Worm (Caenorhabditis elegans) whole organism, midembryonic: Measurements from ENCODE around the gene let-2.

ENCODE experiments used
- T22C8.4 ChIP-seq: fragments of 200-800 bp; sonication (Bioruptor generic); IDR thresholded peaks from 2 replicates; pipeline ENCODE4 v1.3.6; 2022; ENCODE audit warnings: missing genetic modification characterization, missing compliant biosample characterization
- cog-1 ChIP-seq: sonication (generic microtip); optimal IDR thresholded peaks from 2 replicates; lab custom pipeline; 2016; ENCODE audit warnings: missing genetic modification characterization, missing compliant biosample characterization
- flt-1 ChIP-seq: fragments of 200-800 bp; sonication (Bioruptor generic); IDR thresholded peaks from 2 replicates; pipeline ENCODE4 v1.3.6; 2022; ENCODE audit warnings: missing genetic modification characterization, missing compliant biosample characterization
- klf-2 ChIP-seq: fragments of 200-800 bp; sonication (Bioruptor generic); conservative IDR thresholded peaks from 2 replicates; pipeline ENCODE4 v1.3.6; 2022; ENCODE audit warnings: missing genetic modification reagents, missing genetic modification characterization, missing compliant biosample characterization
- med-1 ChIP-seq: sonication (generic microtip); optimal IDR thresholded peaks from 2 replicates; lab custom pipeline; 2017; ENCODE audit warnings: missing genetic modification characterization, mild to moderate bottlenecking, missing compliant biosample characterization, antibody characterized with exemption, missing genetic modification reagents; ENCODE audit not compliant: insufficient read depth
- ref-1 ChIP-seq: fragments of 200-800 bp; sonication (Bioruptor generic); conservative IDR thresholded peaks from 2 replicates; pipeline ENCODE4 v1.3.6; 2022; ENCODE audit warnings: missing genetic modification reagents, missing genetic modification characterization, missing compliant biosample characterization
- tab-1 ChIP-seq: fragments of 200-800 bp; sonication (Bioruptor generic); IDR thresholded peaks from 2 replicates; pipeline ENCODE4 v1.3.6; 2022; ENCODE audit warnings: missing genetic modification characterization, missing compliant biosample characterization
- ztf-23 ChIP-seq: fragments of 200-800 bp; sonication (Bioruptor generic); IDR thresholded peaks from 2 replicates; pipeline ENCODE4 v1.3.6; 2022; ENCODE audit warnings: missing genetic modification reagents, missing genetic modification characterization, missing compliant biosample characterization
- ztf-29 ChIP-seq: fragments of 200-800 bp; sonication (Bioruptor generic); IDR thresholded peaks from 2 replicates; pipeline ENCODE4 v1.3.6; 2022; ENCODE audit warnings: missing genetic modification reagents, missing genetic modification characterization, missing compliant biosample characterization

Gene let-2

ce11 chrX:16387690-16388361 lies 1.3 kb downstream of the let-2 start:
- 0 out of 2 replicates have a peak, but pooled peaks have one; percentile 55 for TF ChIP-seq flt-1
- no peak for TF ChIP-seq med-1

DNA sequence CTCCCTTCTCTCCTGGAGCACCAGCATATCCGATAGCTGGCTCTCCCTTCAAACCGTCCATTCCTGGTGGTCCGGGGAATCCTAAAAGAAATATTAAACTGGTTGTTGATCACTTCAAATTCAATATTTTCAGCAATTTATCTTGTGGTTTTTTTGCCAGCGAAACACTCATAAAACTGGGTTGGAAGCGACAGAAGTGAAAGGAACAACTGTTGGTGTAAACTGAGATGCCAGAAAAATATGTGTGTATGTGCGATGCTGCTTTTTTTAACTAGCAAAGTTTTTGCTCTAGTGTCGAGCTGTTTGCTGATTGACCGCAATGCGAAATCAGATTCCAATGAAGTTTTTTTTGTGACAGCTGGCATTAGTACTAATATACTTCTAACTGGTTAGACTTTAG lies 1.9 kb downstream of the let-2 start:
- TF ChIP-seq flt-1 = no peak
- TF ChIP-seq ztf-23 = no peak
- no peak for TF ChIP-seq tab-1 (GFP tag; lab: Robert Waterston, UW)

DNA sequence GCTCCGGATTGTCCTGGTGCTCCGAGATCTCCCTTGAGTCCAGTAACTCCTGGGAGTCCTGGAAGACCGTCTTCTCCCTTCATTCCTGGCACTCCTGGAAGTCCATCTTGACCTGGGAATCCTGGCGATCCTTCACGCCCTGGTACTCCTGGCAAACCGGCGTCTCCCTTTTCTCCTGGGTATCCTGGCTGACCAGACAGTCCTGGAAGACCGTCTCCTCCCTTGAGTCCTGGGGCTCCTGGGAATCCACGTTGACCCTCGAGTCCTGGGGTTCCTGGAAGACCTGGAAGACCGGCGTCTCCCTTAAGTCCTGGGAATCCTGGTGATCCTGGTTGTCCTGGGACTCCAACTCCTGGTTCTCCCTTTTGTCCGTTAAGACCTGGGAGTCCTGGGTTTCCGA lies 5.1 kb downstream of the let-2 start:
- TF ChIP-seq flt-1 = no peak
- TF ChIP-seq cog-1 (tag; lab: Kevin White, UChicago) = no peak
- TF ChIP-seq med-1 = no peak
- TF ChIP-seq ztf-29 (GFP tag; lab: Robert Waterston, UW) = no peak
- TF ChIP-seq ref-1 (GFP tag; lab: Robert Waterston, UW) = no peak
- no peak for TF ChIP-seq ztf-23
- TF ChIP-seq T22C8.4 (GFP tag; lab: Robert Waterston, UW) = no peak
- no peak for TF ChIP-seq klf-2 (GFP tag; lab: Robert Waterston, UW)
- TF ChIP-seq tab-1 (GFP tag; lab: Robert Waterston, UW) = no peak

ce11 chrX:16383084-16383483 lies 6.1 kb downstream of the let-2 start:
- no peak for TF ChIP-seq ztf-23
- TF ChIP-seq flt-1 = 0 out of 2 replicates have a peak, but pooled peaks have one; percentile 32
- TF ChIP-seq cog-1 (tag; lab: Kevin White, UChicago) = no peak
- no peak for TF ChIP-seq klf-2 (GFP tag; lab: Robert Waterston, UW)
- no peak for TF ChIP-seq T22C8.4 (GFP tag; lab: Robert Waterston, UW)
- TF ChIP-seq med-1 = no peak

- TF ChIP-seq cog-1 (tag; lab: Kevin White, UChicago) = no peak
- TF ChIP-seq klf-2 (GFP tag; lab: Robert Waterston, UW) = no peak
- TF ChIP-seq ztf-23 = no peak
- TF ChIP-seq med-1 = no peak
- no peak for TF ChIP-seq flt-1
- TF ChIP-seq ref-1 (GFP tag; lab: Robert Waterston, UW) = no peak
- no peak for TF ChIP-seq T22C8.4 (GFP tag; lab: Robert Waterston, UW)
- no peak for TF ChIP-seq tab-1 (GFP tag; lab: Robert Waterston, UW)
- no peak for TF ChIP-seq ztf-29 (GFP tag; lab: Robert Waterston, UW)
Observed at ce11 chrX:16381908-16382307, 7.2 kb downstream of the let-2 start.

- TF ChIP-seq flt-1 = no peak
- no peak for TF ChIP-seq klf-2 (GFP tag; lab: Robert Waterston, UW)
- TF ChIP-seq tab-1 (GFP tag; lab: Robert Waterston, UW) = 0 out of 2 replicates have a peak, but pooled peaks have one; percentile 35
- no peak for TF ChIP-seq cog-1 (tag; lab: Kevin White, UChicago)
- TF ChIP-seq ref-1 (GFP tag; lab: Robert Waterston, UW) = no peak
Observed at ce11 chrX:16381115-16381514, 8.0 kb downstream of the let-2 start.

DNA sequence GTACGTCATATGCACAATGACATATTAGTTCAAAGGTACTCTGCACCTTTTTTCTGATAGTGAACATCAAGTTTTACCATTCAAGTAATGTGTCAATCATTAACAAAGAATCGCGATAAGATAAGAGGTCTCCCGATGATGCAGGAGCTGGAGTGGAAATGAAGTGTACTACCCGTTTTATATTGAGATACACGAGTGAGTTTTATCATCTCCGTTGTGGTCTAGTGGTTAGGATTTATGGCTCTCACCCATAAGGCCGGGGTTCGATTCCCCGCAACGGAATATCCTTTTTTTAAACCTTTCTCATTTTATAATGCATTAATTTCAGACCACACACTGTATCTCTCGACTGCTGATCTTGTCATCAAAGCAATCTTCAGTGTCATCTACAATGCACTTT lies 11.2 kb downstream of the let-2 start:
- TF ChIP-seq klf-2 (GFP tag; lab: Robert Waterston, UW) (no peak), ztf-23 (peak; percentile 61; the same call in 1 of the 2 replicates), cog-1 (tag; lab: Kevin White, UChicago) (peak; percentile 12), med-1 (no peak), flt-1 (peak; percentile 81), ztf-29 (GFP tag; lab: Robert Waterston, UW) (no peak), ref-1 (GFP tag; lab: Robert Waterston, UW) (peak; percentile 8; the same call in 1 of the 2 replicates), T22C8.4 (GFP tag; lab: Robert Waterston, UW) (no peak), tab-1 (GFP tag; lab: Robert Waterston, UW) (peak; percentile 64)

DNA sequence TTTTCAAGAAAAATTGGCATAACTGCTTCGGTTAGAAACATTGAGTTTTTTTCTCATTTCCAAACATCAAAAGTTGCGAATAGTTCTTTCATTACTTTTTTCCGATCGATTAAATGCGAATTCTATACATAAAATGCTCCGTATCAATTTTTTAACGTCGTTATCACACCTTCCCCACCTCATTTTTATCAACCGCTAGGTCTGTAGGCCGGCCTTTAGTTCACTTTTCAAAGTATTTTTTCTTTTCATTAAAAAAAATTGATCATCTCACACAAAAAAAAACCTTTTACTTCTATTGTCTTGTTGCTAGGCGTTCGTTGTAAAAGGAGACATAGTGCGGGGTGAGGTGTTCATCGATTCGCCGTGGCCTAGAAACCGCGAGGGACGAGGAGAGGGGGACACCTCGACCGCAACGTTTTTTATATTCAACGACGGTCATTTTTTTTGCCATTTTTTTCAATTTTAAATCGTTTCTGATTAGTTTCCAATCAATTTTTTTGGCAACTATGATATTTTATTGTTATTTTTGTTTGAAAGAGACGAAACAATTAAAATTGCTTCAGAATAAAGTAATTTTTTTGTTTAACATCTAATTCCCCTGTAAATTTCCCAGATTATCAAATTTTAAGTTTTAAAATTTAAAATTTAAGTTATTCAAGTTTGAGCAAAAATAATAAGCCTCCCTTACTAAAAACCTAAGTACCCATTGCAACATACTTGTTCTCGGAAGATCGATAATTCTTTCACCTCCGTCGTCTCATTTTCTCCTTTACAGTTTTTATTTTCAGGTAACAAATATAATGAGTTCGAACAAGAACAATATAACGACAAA lies 13.1 kb downstream of the let-2 start, which contains the start of gene sur-7:
Gene sur-7 (plus strand): TSS at position 782 of the 832 bp plus-strand sequence.
- TF ChIP-seq med-1 (no peak), flt-1 (0 out of 2 replicates have a peak, but pooled peaks have one; percentile 17)

DNA sequence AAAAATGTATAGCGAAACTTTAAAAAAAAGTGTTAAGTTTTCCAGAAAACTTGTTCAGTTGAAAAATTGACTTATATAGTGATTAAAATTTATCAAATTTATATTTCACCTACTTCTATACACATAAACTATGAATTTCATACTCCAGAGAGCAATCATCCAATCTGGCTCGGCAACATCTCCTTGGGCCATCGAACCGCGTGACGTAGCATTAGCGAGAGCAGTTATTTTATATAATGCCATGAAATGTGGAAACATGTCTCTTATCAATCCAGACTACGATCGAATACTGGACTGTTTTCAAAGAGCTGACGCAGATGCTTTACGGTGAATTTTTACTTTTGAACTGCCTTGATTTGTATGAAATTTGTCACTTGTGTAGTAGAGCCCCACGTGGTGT lies 19.7 kb downstream of the let-2 start:
- TF ChIP-seq ztf-23 (no peak), T22C8.4 (GFP tag; lab: Robert Waterston, UW) (no peak), cog-1 (tag; lab: Kevin White, UChicago) (no peak), tab-1 (GFP tag; lab: Robert Waterston, UW) (no peak), ref-1 (GFP tag; lab: Robert Waterston, UW) (no peak), klf-2 (GFP tag; lab: Robert Waterston, UW) (no peak), med-1 (no peak), flt-1 (no peak), ztf-29 (GFP tag; lab: Robert Waterston, UW) (no peak)

- TF ChIP-seq ztf-23 = no peak
- no peak for TF ChIP-seq tab-1 (GFP tag; lab: Robert Waterston, UW)
- no peak for TF ChIP-seq ref-1 (GFP tag; lab: Robert Waterston, UW)
- no peak for TF ChIP-seq med-1
- no peak for TF ChIP-seq cog-1 (tag; lab: Kevin White, UChicago)
- TF ChIP-seq T22C8.4 (GFP tag; lab: Robert Waterston, UW) = no peak
- no peak for TF ChIP-seq ztf-29 (GFP tag; lab: Robert Waterston, UW)
- no peak for TF ChIP-seq klf-2 (GFP tag; lab: Robert Waterston, UW)
- no peak for TF ChIP-seq flt-1
Observed at ce11 chrX:16368969-16369368, 20.2 kb downstream of the let-2 start.
